Worm (Caenorhabditis elegans) whole organism, L4 larva: ENCODE results near the gene srh-85.

Source experiments
- R02D3.7 ChIP-seq: fragments of 150-350 bp; sonication (generic microtip); optimal IDR thresholded peaks from 3 replicates; lab custom pipeline; 2014; ENCODE audit warnings: missing biosample characterization, missing genetic modification characterization
- Y5F2A.4 ChIP-seq: fragments of 200-800 bp; sonication (Bioruptor generic); optimal IDR thresholded peaks from 2 replicates; lab custom pipeline; 2018; ENCODE audit warnings: mild to moderate bottlenecking, missing genetic modification characterization, missing compliant biosample characterization
- aha-1 ChIP-seq: fragments of 150-350 bp; peaks from one replicate; lab custom pipeline; 2014; ENCODE audit warnings: missing biosample characterization, missing genetic modification characterization
- ceh-82 ChIP-seq: sonication (generic microtip); optimal IDR thresholded peaks from 2 replicates; lab custom pipeline; 2017; ENCODE audit warnings: missing biosample characterization, missing genetic modification characterization
- dpl-1 ChIP-seq: fragments of 150-350 bp; optimal IDR thresholded peaks from 2 replicates; lab custom pipeline; 2014; ENCODE audit warnings: missing biosample characterization, missing genetic modification reagents, missing genetic modification characterization
- lin-29 ChIP-seq: fragments of 200-800 bp; sonication (Bioruptor generic); IDR thresholded peaks from 2 replicates; pipeline ENCODE4 v1.3.6; 2022; ENCODE audit warnings: missing genetic modification reagents, missing genetic modification characterization, missing compliant biosample characterization
- lsy-2 ChIP-seq, 2 experiments: fragments of 150-350 bp in 1 of 2; sonication (generic microtip) in 1 of 2; optimal IDR thresholded peaks; 2 replicates each; lab custom pipeline; 2014 to 2017; ENCODE audit warnings: missing biosample characterization in 2 of 2, missing genetic modification characterization in 2 of 2
- nhr-237 ChIP-seq: sonication (generic microtip); optimal IDR thresholded peaks from 2 replicates; lab custom pipeline; 2017; ENCODE audit warnings: missing biosample characterization, missing genetic modification characterization
- set-16 ChIP-seq: fragments of 200-800 bp; sonication (Bioruptor generic); IDR thresholded peaks from 2 replicates; pipeline ENCODE4 v1.3.6; 2022; ENCODE audit warnings: missing genetic modification reagents, missing genetic modification characterization, missing compliant biosample characterization
- skn-1 ChIP-seq: fragments of 150-350 bp; optimal IDR thresholded peaks from 2 replicates; lab custom pipeline; 2014; ENCODE audit warnings: missing biosample characterization, missing genetic modification characterization
- snpc-4 ChIP-seq: fragments of 150-350 bp; optimal IDR thresholded peaks from 2 replicates; lab custom pipeline; 2014; ENCODE audit warnings: missing biosample characterization, missing genetic modification characterization

DNA sequence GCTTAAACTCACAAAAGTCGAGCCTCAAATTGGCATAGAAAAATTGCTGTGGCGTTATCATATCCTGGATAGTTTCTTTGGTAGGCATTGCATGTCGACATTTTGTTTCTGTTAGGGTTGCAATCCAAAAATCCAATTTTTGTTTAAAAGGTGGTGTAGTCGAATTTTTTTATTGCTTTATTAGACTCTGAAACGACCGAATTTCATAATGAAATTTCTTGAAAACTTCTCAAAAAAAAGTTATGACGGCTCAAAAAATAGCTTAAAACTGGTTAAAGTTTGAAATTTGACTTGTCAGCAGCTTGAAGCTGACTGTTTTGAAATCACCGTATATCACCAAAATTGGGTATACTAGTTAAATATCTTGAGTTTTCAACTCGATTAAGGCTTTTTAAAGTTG is 45.9 kb downstream of the srh-85 start, which contains the start of gene srw-143:
- no peak for TF ChIP-seq aha-1 (tag; lab: Kevin White, UChicago)
- TF ChIP-seq ceh-82 (tag; lab: Kevin White, UChicago) = no peak
- no peak for TF ChIP-seq nhr-237 (tag; lab: Kevin White, UChicago)
- no peak for TF ChIP-seq R02D3.7
- no peak for TF ChIP-seq Y5F2A.4
- no peak for TF ChIP-seq dpl-1 (GFP tag; lab: Kevin White, UChicago)
- no peak for TF ChIP-seq set-16 (GFP tag; lab: Robert Waterston, UW)
- TF ChIP-seq snpc-4 = no peak
- TF ChIP-seq lsy-2 (tag; optimal IDR thresholded peaks at IDR 0.05; lab: Kevin White, UChicago) = no peak
- no peak for TF ChIP-seq lin-29 (GFP tag; lab: Robert Waterston, UW)
- TF ChIP-seq skn-1 (tag; lab: Kevin White, UChicago) = no peak
